Fruit fly (Drosophila melanogaster) whole organism, embryonic: ENCODE measurements around the gene Tcs4.

Experiments used
- B-H2 ChIP-seq: fragments of 200-800 bp; sonication (Bioruptor generic); optimal IDR thresholded peaks from 2 replicates; lab custom pipeline; 2018; ENCODE audit warnings: missing biosample characterization, mild to moderate bottlenecking, missing genetic modification characterization
- BEAF-32 ChIP-seq: fragments of 200-800 bp; sonication (Bioruptor generic); optimal IDR thresholded peaks from 3 replicates; lab custom pipeline; 2017; ENCODE audit warnings: missing biosample characterization, missing genetic modification characterization, mild to moderate bottlenecking, moderate library complexity, missing genetic modification reagents
- Bgb ChIP-seq: fragments of 200-800 bp; sonication (Bioruptor generic); IDR thresholded peaks from 2 replicates; pipeline ENCODE4 v1.3.6; 2022; ENCODE audit warnings: missing biosample characterization, missing genetic modification characterization; ENCODE audit not compliant: partially characterized antibody
- Blimp-1 ChIP-seq: fragments of 200-800 bp; sonication (Bioruptor generic); optimal IDR thresholded peaks from 3 replicates; lab custom pipeline; 2018; ENCODE audit warnings: missing biosample characterization, missing genetic modification characterization, mild to moderate bottlenecking, moderate library complexity, missing genetic modification reagents
- Bteb2 ChIP-seq: fragments of 200-800 bp; sonication (Bioruptor generic); optimal IDR thresholded peaks from 2 replicates; lab custom pipeline; 2016; ENCODE audit warnings: missing biosample characterization, missing genetic modification characterization
- CG10274 ChIP-seq: fragments of 200-800 bp; sonication (Bioruptor generic); optimal IDR thresholded peaks from 3 replicates; lab custom pipeline; 2017; ENCODE audit warnings: missing biosample characterization, mild to moderate bottlenecking, missing genetic modification characterization
- CG10543 ChIP-seq: fragments of 200-800 bp; sonication (Bioruptor generic); optimal IDR thresholded peaks from 3 replicates; lab custom pipeline; 2017; ENCODE audit warnings: missing biosample characterization, mild to moderate bottlenecking, missing genetic modification characterization, moderate library complexity
- CG11560 ChIP-seq: fragments of 200-800 bp; sonication (Bioruptor generic); IDR thresholded peaks from 3 replicates; pipeline ENCODE4 v1.3.6; 2022; ENCODE audit warnings: missing biosample characterization, missing genetic modification characterization
- CG1233 ChIP-seq: fragments of 200-800 bp; sonication (Bioruptor generic); optimal IDR thresholded peaks from 4 replicates; lab custom pipeline; 2018; ENCODE audit warnings: missing biosample characterization, mild to moderate bottlenecking, missing genetic modification characterization
- CG13775 ChIP-seq: fragments of 200-800 bp; sonication (Bioruptor generic); optimal IDR thresholded peaks from 3 replicates; lab custom pipeline; 2017; ENCODE audit warnings: missing biosample characterization, mild to moderate bottlenecking, missing genetic modification characterization
- CG15269 ChIP-seq: fragments of 200-800 bp; sonication (Bioruptor generic); optimal IDR thresholded peaks from 2 replicates; lab custom pipeline; 2018; ENCODE audit warnings: missing biosample characterization, mild to moderate bottlenecking, missing genetic modification characterization, moderate library complexity
- CG1603 ChIP-seq: fragments of 200-800 bp; sonication (Bioruptor generic); optimal IDR thresholded peaks from 2 replicates; lab custom pipeline; 2019; ENCODE audit warnings: missing biosample characterization, mild to moderate bottlenecking, missing genetic modification characterization, moderate library complexity
- CG16815 ChIP-seq: fragments of 200-800 bp; sonication (Bioruptor generic); optimal IDR thresholded peaks from 3 replicates; lab custom pipeline; 2017; ENCODE audit warnings: missing biosample characterization, mild to moderate bottlenecking, missing genetic modification characterization
- CG18599 ChIP-seq: fragments of 200-800 bp; sonication (Bioruptor generic); optimal IDR thresholded peaks from 3 replicates; lab custom pipeline; 2017; ENCODE audit warnings: missing biosample characterization, missing genetic modification characterization, mild to moderate bottlenecking, moderate library complexity, missing genetic modification reagents
- CG31365 ChIP-seq: fragments of 200-800 bp; sonication (Bioruptor generic); optimal IDR thresholded peaks from 2 replicates; lab custom pipeline; 2018; ENCODE audit warnings: missing biosample characterization, mild to moderate bottlenecking, missing genetic modification characterization
- CG34422 ChIP-seq: fragments of 200-800 bp; sonication (Bioruptor generic); IDR thresholded peaks from 3 replicates; pipeline ENCODE4 v1.3.6; 2022; ENCODE audit warnings: missing biosample characterization, missing genetic modification characterization
- CG3995 ChIP-seq: fragments of 200-800 bp; sonication (Bioruptor generic); optimal IDR thresholded peaks from 3 replicates; lab custom pipeline; 2016; ENCODE audit warnings: missing biosample characterization, missing genetic modification characterization
- CG5180 ChIP-seq: fragments of 200-800 bp; sonication (Bioruptor generic); optimal IDR thresholded peaks from 3 replicates; lab custom pipeline; 2017; ENCODE audit warnings: missing biosample characterization, missing genetic modification characterization, mild to moderate bottlenecking, moderate library complexity, missing genetic modification reagents
- CG6654 ChIP-seq: fragments of 200-800 bp; sonication (Bioruptor generic); optimal IDR thresholded peaks from 2 replicates; lab custom pipeline; 2017; ENCODE audit warnings: missing biosample characterization, mild to moderate bottlenecking, missing genetic modification characterization
- CG8388 ChIP-seq: fragments of 200-800 bp; sonication (Bioruptor generic); optimal IDR thresholded peaks from 2 replicates; lab custom pipeline; 2019; ENCODE audit warnings: missing biosample characterization, mild to moderate bottlenecking, missing genetic modification characterization, moderate library complexity
- D19B ChIP-seq: fragments of 200-800 bp; sonication (Bioruptor generic); optimal IDR thresholded peaks from 2 replicates; lab custom pipeline; 2017; ENCODE audit warnings: missing biosample characterization, mild to moderate bottlenecking, missing genetic modification characterization
- Deaf1 ChIP-seq: fragments of 200-800 bp; optimal IDR thresholded peaks from 3 replicates; lab custom pipeline; 2019; ENCODE audit warnings: missing biosample characterization, mild to moderate bottlenecking, missing genetic modification characterization, moderate library complexity
- ERR ChIP-seq: fragments of 200-800 bp; sonication (Bioruptor generic); optimal IDR thresholded peaks from 2 replicates; lab custom pipeline; 2016; ENCODE audit warnings: missing biosample characterization, missing genetic modification characterization
- Elba2 ChIP-seq: fragments of 200-800 bp; sonication (Bioruptor generic); optimal IDR thresholded peaks from 3 replicates; lab custom pipeline; 2016; ENCODE audit warnings: missing biosample characterization, missing genetic modification characterization
- Gug ChIP-seq: fragments of 200-800 bp; sonication (Bioruptor generic); IDR thresholded peaks from 4 replicates; pipeline ENCODE4 v1.3.6; 2022; ENCODE audit warnings: missing biosample characterization, missing genetic modification characterization
- Hand ChIP-seq: fragments of 200-800 bp; sonication (Bioruptor generic); optimal IDR thresholded peaks from 2 replicates; lab custom pipeline; 2017; ENCODE audit warnings: mild to moderate bottlenecking, missing biosample characterization, missing genetic modification reagents, missing genetic modification characterization
- Hr78 ChIP-seq, 2 experiments: fragments of 200-800 bp in 1 of 2; fragments of >200 bp in 1 of 2; sonication (Bioruptor generic) in 1 of 2; optimal IDR thresholded peaks; 2 replicates each; lab custom pipeline; 2017 to 2019; ENCODE audit warnings: missing biosample characterization in 2 of 2, missing genetic modification characterization in 2 of 2, mild to moderate bottlenecking in 1 of 2, moderate library complexity in 1 of 2
- Hsf ChIP-seq: fragments of 200-800 bp; sonication (Bioruptor generic); optimal IDR thresholded peaks from 3 replicates; lab custom pipeline; 2016; ENCODE audit warnings: missing biosample characterization, missing genetic modification characterization
- Lpt ChIP-seq: fragments of >200 bp; optimal IDR thresholded peaks from 2 replicates; lab custom pipeline; 2018; ENCODE audit warnings: missing biosample characterization, missing genetic modification characterization
- Med ChIP-seq: fragments of 200-800 bp; sonication (Bioruptor generic); peaks from one replicate; lab custom pipeline; 2016; ENCODE audit warnings: missing biosample characterization, missing genetic modification characterization, mild to moderate bottlenecking, inconsistent platforms, moderate library complexity
- Trl ChIP-seq, 3 experiments: fragments of >200 bp in 2 of 3; fragments of 200-800 bp in 1 of 3; sonication (Bioruptor generic) in 1 of 3; optimal IDR thresholded peaks; 2 replicates in 1 of 3; 3 replicates in 2 of 3; lab custom pipeline; 2016 to 2017; ENCODE audit warnings: missing biosample characterization in 1 of 3, missing genetic modification characterization in 1 of 3
- corto ChIP-seq: fragments of 200-800 bp; sonication (Bioruptor generic); optimal IDR thresholded peaks from 2 replicates; lab custom pipeline; 2016; ENCODE audit warnings: missing biosample characterization, mild to moderate bottlenecking, missing genetic modification characterization, moderate library complexity
- crol ChIP-seq: fragments of 200-800 bp; sonication (Bioruptor generic); IDR thresholded peaks from 2 replicates; pipeline ENCODE4 v1.3.6; 2022; ENCODE audit warnings: missing biosample characterization, missing genetic modification characterization
- cwo ChIP-seq: fragments of 200-800 bp; sonication (Bioruptor generic); optimal IDR thresholded peaks from 3 replicates; lab custom pipeline; 2017; ENCODE audit warnings: missing biosample characterization, missing genetic modification characterization, mild to moderate bottlenecking, moderate library complexity, missing genetic modification reagents
- dati ChIP-seq: fragments of 200-800 bp; sonication (Bioruptor generic); IDR thresholded peaks from 2 replicates; pipeline ENCODE4 v1.3.6; 2022; ENCODE audit warnings: missing biosample characterization, missing genetic modification characterization
- dmrt99B ChIP-seq: fragments of 200-800 bp; sonication (Bioruptor generic); optimal IDR thresholded peaks from 2 replicates; lab custom pipeline; 2018; ENCODE audit warnings: missing biosample characterization, mild to moderate bottlenecking, missing genetic modification characterization, moderate library complexity
- fru ChIP-seq: fragments of >200 bp; optimal IDR thresholded peaks from 2 replicates; lab custom pipeline; 2017
- ham ChIP-seq: fragments of 200-800 bp; sonication (Bioruptor generic); IDR thresholded peaks from 2 replicates; pipeline ENCODE4 v1.3.6; 2022; ENCODE audit warnings: missing biosample characterization, missing genetic modification characterization
- insv ChIP-seq, 2 experiments: fragments of 200-800 bp; sonication (Bioruptor generic); optimal IDR thresholded peaks; 3 replicates each; lab custom pipeline; 2016 to 2018; ENCODE audit warnings: missing biosample characterization in 2 of 2, missing genetic modification characterization in 2 of 2
- kay ChIP-seq: fragments of 200-800 bp; sonication (Bioruptor generic); optimal IDR thresholded peaks from 2 replicates; lab custom pipeline; 2016; ENCODE audit warnings: missing biosample characterization, missing genetic modification characterization
- lmd ChIP-seq: fragments of 200-800 bp; sonication (Bioruptor generic); IDR thresholded peaks from 2 replicates; pipeline ENCODE4 v1.3.6; 2022; ENCODE audit warnings: missing biosample characterization, missing genetic modification characterization
- luna ChIP-seq: fragments of 200-800 bp; sonication (Bioruptor generic); optimal IDR thresholded peaks from 2 replicates; lab custom pipeline; 2016; ENCODE audit warnings: missing biosample characterization, missing genetic modification characterization
- nerfin-2 ChIP-seq: fragments of 200-800 bp; sonication (Bioruptor generic); IDR thresholded peaks from 2 replicates; pipeline ENCODE4 v1.3.6; 2022; ENCODE audit warnings: missing biosample characterization, missing genetic modification characterization; ENCODE audit not compliant: partially characterized antibody
- nmo ChIP-seq: fragments of 200-800 bp; sonication (Bioruptor generic); optimal IDR thresholded peaks from 2 replicates; lab custom pipeline; 2018; ENCODE audit warnings: missing biosample characterization, mild to moderate bottlenecking, missing genetic modification characterization, moderate library complexity
- sens ChIP-seq: fragments of 200-800 bp; sonication (Bioruptor generic); peaks from one replicate; lab custom pipeline; 2016; ENCODE audit warnings: missing biosample characterization, missing genetic modification characterization
- seq ChIP-seq: fragments of 200-800 bp; sonication (Bioruptor generic); IDR thresholded peaks from 2 replicates; pipeline ENCODE4 v1.3.6; 2022; ENCODE audit warnings: missing biosample characterization, missing genetic modification characterization
- sug ChIP-seq: fragments of 200-800 bp; optimal IDR thresholded peaks from 2 replicates; lab custom pipeline; 2019; ENCODE audit warnings: missing biosample characterization, mild to moderate bottlenecking, missing genetic modification characterization, moderate library complexity
- ttk ChIP-seq: fragments of 200-800 bp; sonication (Bioruptor generic); IDR thresholded peaks from 2 replicates; pipeline ENCODE4 v2.1.2; 2022; ENCODE audit warnings: missing biosample characterization, missing genetic modification characterization
- z ChIP-seq: fragments of 200-800 bp; sonication (Bioruptor generic); IDR thresholded peaks from 3 replicates; pipeline ENCODE4 v1.3.6; 2022; ENCODE audit warnings: missing biosample characterization, missing genetic modification characterization

Gene Tcs4

DNA sequence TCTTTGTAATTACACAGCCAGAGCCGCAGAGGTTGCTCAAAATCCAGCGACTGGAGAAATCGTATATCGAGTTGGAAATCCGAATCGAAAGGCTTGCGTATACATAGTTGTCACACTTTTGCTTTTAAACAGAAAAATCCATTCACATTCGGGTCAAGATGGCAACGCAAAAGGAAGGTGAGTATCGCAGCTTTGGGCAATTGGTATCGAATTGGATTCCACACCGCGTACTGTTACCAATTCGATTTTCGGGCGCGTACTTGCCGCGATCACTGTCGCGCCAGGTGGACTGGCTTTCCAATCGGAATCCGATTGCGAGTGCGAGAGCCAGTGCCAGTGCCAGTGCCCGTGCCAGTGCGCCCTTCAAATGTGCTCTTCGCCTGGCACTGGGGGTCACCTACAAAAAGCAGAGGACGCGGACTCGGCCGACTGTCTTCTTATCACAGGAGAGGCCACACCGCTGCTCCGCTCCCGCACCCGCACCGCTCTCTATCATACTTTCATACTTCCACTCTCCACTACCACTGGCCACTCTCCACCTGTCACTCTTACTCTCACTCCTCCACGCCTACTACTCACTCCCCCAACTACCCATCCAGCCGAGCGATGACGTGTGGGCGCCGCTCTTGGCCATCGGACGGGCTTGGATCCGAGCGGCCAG is 34.0 kb downstream of the Tcs4 start:
- no peak for TF ChIP-seq CG1233 (GFP tag; lab: Kevin White, UChicago)
- TF ChIP-seq cwo (GFP tag; lab: Kevin White, UChicago): peak; percentile 50
- TF ChIP-seq Hr78 (GFP tag; optimal IDR thresholded peaks at IDR 0.05; lab: Kevin White, UChicago): peak in 1 of 2 experiments; percentile 67
- TF ChIP-seq Hsf (GFP tag; lab: Kevin White, UChicago): no peak
- peak; percentile 80 for TF ChIP-seq CG8388 (GFP tag; lab: Kevin White, UChicago)
- TF ChIP-seq Med (GFP tag; lab: Kevin White, UChicago): peak; percentile 67
- peak; percentile 81 for TF ChIP-seq CG1603
- 0 out of 3 replicates have a peak, but pooled peaks have one; percentile 50 for TF ChIP-seq z (GFP tag; lab: Robert Waterston, UW)
- peak; percentile 7 for TF ChIP-seq BEAF-32
- peak; percentile 37 for TF ChIP-seq sens (GFP tag; lab: Kevin White, UChicago)
- TF ChIP-seq CG34422: no peak
- TF ChIP-seq CG3995: peak; percentile 68
- peak; percentile 36 for TF ChIP-seq Deaf1 (tag; lab: Kevin White, UChicago)
- TF ChIP-seq sug: peak; percentile 32
- TF ChIP-seq crol (GFP tag; lab: Robert Waterston, UW): peak; percentile 77
- peak in 1 of 2 experiments; percentile 84 for TF ChIP-seq insv (GFP tag; optimal IDR thresholded peaks at IDR 0.05; lab: Kevin White, UChicago)
- TF ChIP-seq CG15269 (tag; lab: Kevin White, UChicago): no peak
- TF ChIP-seq Elba2 (GFP tag; lab: Kevin White, UChicago): peak; percentile 92
- TF ChIP-seq CG10543 (GFP tag; lab: Kevin White, UChicago): no peak
- no peak for TF ChIP-seq seq (GFP tag; lab: Robert Waterston, UW)
- no peak for TF ChIP-seq CG6654 (GFP tag; lab: Kevin White, UChicago)
- TF ChIP-seq Blimp-1 (GFP tag; lab: Kevin White, UChicago): peak; percentile 68
- no peak for TF ChIP-seq CG16815 (GFP tag; lab: Kevin White, UChicago)
- TF ChIP-seq Trl (optimal IDR thresholded peaks at IDR 0.05; lab: Kevin White, UChicago): peak; percentile 46 to 50
- no peak for TF ChIP-seq Trl (GFP tag; optimal IDR thresholded peaks at IDR 0.05; lab: Kevin White, UChicago)
- no peak for TF ChIP-seq lmd
- peak; percentile 83 for TF ChIP-seq ERR (GFP tag; lab: Kevin White, UChicago)
- TF ChIP-seq B-H2: no peak

DNA sequence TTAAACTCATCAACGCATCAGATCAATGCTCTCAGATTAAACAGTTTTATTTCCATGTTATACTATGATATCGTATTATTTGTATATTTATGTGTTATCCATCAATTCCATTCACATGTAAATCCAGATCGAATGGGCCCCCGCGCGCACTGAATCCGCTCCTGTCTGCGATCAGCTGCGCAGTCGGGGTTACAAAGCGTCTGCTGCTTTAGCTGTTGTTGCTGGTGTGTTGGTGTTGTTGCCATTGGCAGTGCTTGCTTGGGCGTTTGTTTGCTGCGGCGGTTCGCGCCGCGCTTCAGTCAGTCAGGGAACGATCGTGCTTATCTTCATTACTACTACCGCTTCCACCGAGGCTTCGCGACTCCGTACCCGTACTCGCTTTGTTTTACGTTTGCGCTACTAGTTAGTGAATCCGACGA is 34.6 kb downstream of the Tcs4 start, which contains the start of gene Zw:
Gene Zw (plus strand): TSS at position 262 of the 419 bp plus-strand sequence.
- no peak for TF ChIP-seq CG31365 (tag; lab: Kevin White, UChicago)
- TF ChIP-seq nerfin-2 (GFP tag; lab: Robert Waterston, UW): no peak
- no peak for TF ChIP-seq ham
- TF ChIP-seq dmrt99B (tag; lab: Kevin White, UChicago): peak; percentile 40
- peak; percentile 45; the same call in 1 of the 2 replicates for TF ChIP-seq ttk (GFP tag; lab: Robert Waterston, UW)
- TF ChIP-seq CG11560: no peak
- TF ChIP-seq luna: no peak
- no peak for TF ChIP-seq kay (GFP tag; lab: Kevin White, UChicago)
- TF ChIP-seq dati (GFP tag; lab: Robert Waterston, UW): no peak
- TF ChIP-seq Bgb (GFP tag; lab: Robert Waterston, UW): peak; percentile 57
- peak; percentile 30 for TF ChIP-seq D19B (GFP tag; lab: Kevin White, UChicago)
- TF ChIP-seq CG18599 (GFP tag; lab: Kevin White, UChicago): peak; percentile 14
- TF ChIP-seq Hand (GFP tag; lab: Kevin White, UChicago): no peak
- TF ChIP-seq CG5180 (GFP tag; lab: Kevin White, UChicago): peak; percentile 23
- TF ChIP-seq lmd: peak; percentile 47; the same call in 1 of the 2 replicates
- no peak for TF ChIP-seq corto (GFP tag; lab: Kevin White, UChicago)
- TF ChIP-seq CG10274: no peak
- TF ChIP-seq Lpt (GFP tag; lab: Kevin White, UChicago): no peak
- TF ChIP-seq Gug (GFP tag; lab: Robert Waterston, UW): peak; percentile 93
- TF ChIP-seq CG13775 (GFP tag; lab: Kevin White, UChicago): no peak
- TF ChIP-seq fru: no peak
- peak; percentile 46 for TF ChIP-seq nmo (GFP tag; lab: Kevin White, UChicago)
- TF ChIP-seq Bteb2 (GFP tag; lab: Kevin White, UChicago): no peak
